Worm (Caenorhabditis elegans) whole organism, late embryonic: ENCODE results near the gene F53A2.9.
A peak's percentile ranks its signal among the peaks of the same experiment; 100 is the strongest.

Experiments
- lim-6 ChIP-seq: sonication (generic microtip); optimal IDR thresholded peaks from 2 replicates; lab custom pipeline; 2016; ENCODE audit warnings: missing genetic modification characterization, missing compliant biosample characterization
- nfya-1 ChIP-seq: sonication (generic microtip); optimal IDR thresholded peaks from 2 replicates; lab custom pipeline; 2017; ENCODE audit warnings: missing genetic modification characterization, mild to moderate bottlenecking, missing compliant biosample characterization, antibody characterized with exemption, moderate library complexity
- pqm-1 ChIP-seq: sonication (generic microtip); optimal IDR thresholded peaks from 2 replicates; lab custom pipeline; 2016; ENCODE audit warnings: missing genetic modification characterization, missing compliant biosample characterization
- sox-4 ChIP-seq: sonication (generic microtip); optimal IDR thresholded peaks from 2 replicates; lab custom pipeline; 2017; ENCODE audit warnings: mild to moderate bottlenecking, missing genetic modification characterization, inconsistent platforms, missing compliant biosample characterization
- tbx-2 ChIP-seq: sonication (generic microtip); optimal IDR thresholded peaks from 2 replicates; lab custom pipeline; 2016; ENCODE audit warnings: missing genetic modification characterization, missing compliant biosample characterization

DNA sequence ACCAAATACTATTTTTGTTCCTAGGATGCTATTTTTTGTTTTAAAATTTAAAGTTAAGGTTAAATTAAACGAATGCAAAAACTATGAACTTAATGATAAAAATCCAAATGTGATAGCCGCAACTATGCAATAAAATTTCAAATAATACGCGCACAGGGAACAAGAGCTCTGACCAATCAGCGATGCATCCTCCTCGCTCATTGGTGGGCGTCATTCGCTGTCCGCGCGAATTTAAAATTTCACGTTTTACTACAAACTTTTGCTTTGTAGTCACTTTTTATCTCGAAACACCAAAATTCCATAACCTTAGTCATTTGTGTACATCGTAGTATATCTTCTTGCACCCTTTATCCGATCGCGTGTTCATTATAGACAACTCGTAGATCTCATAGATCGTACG lies 24.0 kb upstream of the F53A2.9 start:
- TF ChIP-seq tbx-2 (tag; lab: Kevin White, UChicago) (no peak), sox-4 (tag; lab: Kevin White, UChicago) (no peak), lim-6 (tag; lab: Kevin White, UChicago) (no peak), pqm-1 (tag; lab: Kevin White, UChicago) (no peak), nfya-1 (tag; lab: Kevin White, UChicago) (peak; percentile 58)
